Worm (Caenorhabditis elegans) whole organism, L1 larva: ENCODE measurements around the gene txt-12.
"Not testable (repeated sequence)": the region's sequence is repeated elsewhere in the genome, so short reads cannot be mapped to it uniquely, and the experiment has no call there.

Experiments
- ceh-63 ChIP-seq: fragments of 200-800 bp; sonication (Bioruptor generic); optimal IDR thresholded peaks from 2 replicates; lab custom pipeline; 2018; ENCODE audit warnings: mild to moderate bottlenecking, missing genetic modification characterization, missing compliant biosample characterization
- egl-27 ChIP-seq, 2 experiments: fragments of 150-350 bp in 1 of 2; sonication (generic microtip); optimal IDR thresholded peaks; 3 replicates each; lab custom pipeline; 2017 to 2018; ENCODE audit warnings: missing biosample characterization in 2 of 2, missing genetic modification characterization in 2 of 2, missing genetic modification reagents in 2 of 2
- mdl-1 ChIP-seq, 2 experiments: fragments of 150-350 bp; optimal IDR thresholded peaks; 2 replicates each; lab custom pipeline; 2014 to 2017; ENCODE audit warnings: missing biosample characterization in 2 of 2, missing genetic modification characterization in 2 of 2, inconsistent platforms in 1 of 2
- nhr-12 ChIP-seq: sonication (generic microtip); optimal IDR thresholded peaks from 2 replicates; lab custom pipeline; 2017; ENCODE audit warnings: missing biosample characterization, missing genetic modification characterization
- nhr-76 ChIP-seq: sonication (generic microtip); optimal IDR thresholded peaks from 2 replicates; lab custom pipeline; 2017; ENCODE audit warnings: missing biosample characterization, missing genetic modification characterization
- skn-1 ChIP-seq: fragments of 150-350 bp; optimal IDR thresholded peaks from 2 replicates; lab custom pipeline; 2014; ENCODE audit warnings: missing biosample characterization, missing genetic modification characterization
- sox-4 ChIP-seq: sonication (generic microtip); optimal IDR thresholded peaks from 2 replicates; lab custom pipeline; 2016; ENCODE audit warnings: missing genetic modification characterization, missing compliant biosample characterization
- sptf-1 ChIP-seq: fragments of 150-350 bp; optimal IDR thresholded peaks from 2 replicates; lab custom pipeline; 2014; ENCODE audit warnings: missing biosample characterization, missing genetic modification characterization

DNA sequence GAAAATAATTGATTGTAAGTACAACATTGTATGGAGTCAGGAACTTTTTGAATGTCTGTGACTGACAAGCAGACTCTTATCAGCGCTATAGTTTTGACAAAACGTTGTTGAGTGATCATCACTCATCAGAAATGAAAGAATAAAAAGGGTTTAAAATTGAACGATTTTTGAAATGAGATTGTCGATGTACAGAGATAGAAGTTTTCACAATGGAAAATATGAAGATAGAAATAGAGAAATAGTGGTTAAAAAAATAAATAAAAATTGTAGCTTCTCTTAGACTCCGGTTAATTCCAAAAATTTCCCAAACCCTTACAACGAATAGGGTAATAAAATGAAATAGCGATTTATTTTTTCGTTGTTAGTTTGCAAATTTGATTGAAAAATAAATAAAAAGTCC is 32.4 kb downstream of the txt-12 start, which contains the start of gene ugt-30:
- not testable (repeated sequence) for TF ChIP-seq egl-27 (tag; optimal IDR thresholded peaks at IDR 0.05; lab: Kevin White, UChicago); nhr-76 (tag; lab: Kevin White, UChicago); sox-4 (tag; lab: Kevin White, UChicago); nhr-12; mdl-1 (tag; optimal IDR thresholded peaks at IDR 0.05; lab: Kevin White, UChicago); sptf-1; skn-1 (tag; lab: Kevin White, UChicago); ceh-63 (GFP tag; lab: Kevin White, UChicago)
